Worm (Caenorhabditis elegans) whole organism, L3 larva: ENCODE measurements around the gene Y62E10A.3.

Source experiments
- R02D3.7 ChIP-seq: fragments of 150-350 bp; optimal IDR thresholded peaks from 2 replicates; lab custom pipeline; 2014; ENCODE audit warnings: missing biosample characterization, missing genetic modification characterization
- ZK546.5 ChIP-seq: sonication (generic microtip); optimal IDR thresholded peaks from 2 replicates; lab custom pipeline; 2017; ENCODE audit warnings: missing biosample characterization, missing genetic modification characterization
- aly-2 ChIP-seq: fragments of 150-350 bp; optimal IDR thresholded peaks from 2 replicates; lab custom pipeline; 2014; ENCODE audit warnings: missing biosample characterization, missing genetic modification characterization
- ama-1 ChIP-seq: fragments of 150-350 bp; optimal IDR thresholded peaks from 2 replicates; lab custom pipeline; 2018
- ceh-16 ChIP-seq: sonication (generic microtip); optimal IDR thresholded peaks from 2 replicates; lab custom pipeline; 2017; ENCODE audit warnings: missing biosample characterization, missing genetic modification characterization
- ceh-28 ChIP-seq: fragments of 150-350 bp; optimal IDR thresholded peaks from 2 replicates; lab custom pipeline; 2014; ENCODE audit warnings: missing biosample characterization, missing genetic modification reagents, missing genetic modification characterization
- ceh-9 ChIP-seq: sonication (generic microtip); optimal IDR thresholded peaks from 2 replicates; lab custom pipeline; 2018; ENCODE audit warnings: missing biosample characterization, missing genetic modification characterization
- daf-12 ChIP-seq: fragments of 150-350 bp; optimal IDR thresholded peaks from 2 replicates; lab custom pipeline; 2014; ENCODE audit warnings: missing biosample characterization, missing genetic modification reagents, missing genetic modification characterization
- egl-27 ChIP-seq: sonication (generic microtip); optimal IDR thresholded peaks from 4 replicates; lab custom pipeline; 2017; ENCODE audit warnings: missing biosample characterization, missing genetic modification reagents, missing genetic modification characterization
- elt-1 ChIP-seq: fragments of 150-350 bp; optimal IDR thresholded peaks from 2 replicates; lab custom pipeline; 2014; ENCODE audit warnings: missing biosample characterization, missing genetic modification characterization
- elt-2 ChIP-seq: sonication (generic microtip); optimal IDR thresholded peaks from 2 replicates; lab custom pipeline; 2016; ENCODE audit warnings: missing genetic modification reagents, mild to moderate bottlenecking, missing genetic modification characterization, missing compliant biosample characterization
- elt-3 ChIP-seq, 3 experiments: fragments of 150-350 bp in 1 of 3; sonication (generic microtip) in 2 of 3; optimal IDR thresholded peaks; 2 replicates in 2 of 3; 4 replicates in 1 of 3; lab custom pipeline; 2014 to 2017; ENCODE audit warnings: missing biosample characterization in 3 of 3, missing genetic modification characterization in 3 of 3
- eor-1 ChIP-seq, 2 experiments: fragments of 150-350 bp; optimal IDR thresholded peaks; 2 replicates each; lab custom pipeline; 2014 to 2018; ENCODE audit warnings: missing biosample characterization in 2 of 2, missing genetic modification characterization in 2 of 2
- fkh-10 ChIP-seq: sonication (generic microtip); optimal IDR thresholded peaks from 2 replicates; lab custom pipeline; 2017; ENCODE audit warnings: missing biosample characterization, missing genetic modification reagents, missing genetic modification characterization
- fkh-2 ChIP-seq: fragments of 150-350 bp; optimal IDR thresholded peaks from 2 replicates; lab custom pipeline; 2014; ENCODE audit warnings: missing biosample characterization, missing genetic modification reagents, missing genetic modification characterization
- fos-1 ChIP-seq: fragments of 150-350 bp; optimal IDR thresholded peaks from 2 replicates; lab custom pipeline; 2014; ENCODE audit warnings: missing biosample characterization, missing genetic modification characterization
- hmg-11 ChIP-seq: sonication (generic microtip); optimal IDR thresholded peaks from 2 replicates; lab custom pipeline; 2016; ENCODE audit warnings: missing genetic modification characterization, missing compliant biosample characterization
- jun-1 ChIP-seq: fragments of 150-350 bp; optimal IDR thresholded peaks from 2 replicates; lab custom pipeline; 2014; ENCODE audit warnings: missing biosample characterization, missing genetic modification reagents, missing genetic modification characterization
- lin-15B ChIP-seq: fragments of 150-350 bp; optimal IDR thresholded peaks from 2 replicates; lab custom pipeline; 2014; ENCODE audit warnings: missing biosample characterization, missing genetic modification characterization
- lin-39 ChIP-seq: fragments of 150-350 bp; optimal IDR thresholded peaks from 2 replicates; lab custom pipeline; 2018; ENCODE audit warnings: missing biosample characterization, missing genetic modification reagents, missing genetic modification characterization
- lsy-12 ChIP-seq: sonication (generic microtip); optimal IDR thresholded peaks from 2 replicates; lab custom pipeline; 2016; ENCODE audit warnings: mild to moderate bottlenecking, missing genetic modification characterization, missing compliant biosample characterization
- mdl-1 ChIP-seq: fragments of 150-350 bp; optimal IDR thresholded peaks from 2 replicates; lab custom pipeline; 2014; ENCODE audit warnings: missing biosample characterization, missing genetic modification characterization
- mml-1 ChIP-seq: fragments of 150-350 bp; sonication (generic microtip); optimal IDR thresholded peaks from 3 replicates; lab custom pipeline; 2014; ENCODE audit warnings: missing biosample characterization, missing genetic modification characterization
- nfya-1 ChIP-seq: sonication (generic microtip); optimal IDR thresholded peaks from 2 replicates; lab custom pipeline; 2017; ENCODE audit warnings: missing genetic modification characterization, mild to moderate bottlenecking, missing compliant biosample characterization, antibody characterized with exemption, moderate library complexity; ENCODE audit not compliant: insufficient read depth
- nhr-11 ChIP-seq: fragments of 150-350 bp; optimal IDR thresholded peaks from 2 replicates; lab custom pipeline; 2014; ENCODE audit warnings: missing biosample characterization, missing genetic modification characterization
- nhr-23 ChIP-seq: fragments of 150-350 bp; optimal IDR thresholded peaks from 2 replicates; lab custom pipeline; 2014; ENCODE audit warnings: missing biosample characterization, missing genetic modification reagents, missing genetic modification characterization
- nhr-25 ChIP-seq: sonication (generic microtip); optimal IDR thresholded peaks from 2 replicates; lab custom pipeline; 2017; ENCODE audit warnings: missing biosample characterization, missing genetic modification characterization
- nhr-28 ChIP-seq: fragments of 150-350 bp; optimal IDR thresholded peaks from 2 replicates; lab custom pipeline; 2014; ENCODE audit warnings: missing biosample characterization, missing genetic modification characterization
- nhr-43 ChIP-seq: sonication (generic microtip); optimal IDR thresholded peaks from 2 replicates; lab custom pipeline; 2016; ENCODE audit warnings: mild to moderate bottlenecking, missing genetic modification characterization, missing compliant biosample characterization; ENCODE audit not compliant: poor library complexity, severe bottlenecking
- nhr-67 ChIP-seq: fragments of 150-350 bp; optimal IDR thresholded peaks from 2 replicates; lab custom pipeline; 2014; ENCODE audit warnings: missing biosample characterization, missing genetic modification characterization
- nhr-76 ChIP-seq: fragments of 150-350 bp; sonication (generic microtip); optimal IDR thresholded peaks from 5 replicates; lab custom pipeline; 2014; ENCODE audit warnings: missing biosample characterization, missing genetic modification characterization
- nhr-77 ChIP-seq: fragments of 150-350 bp; optimal IDR thresholded peaks from 2 replicates; lab custom pipeline; 2014; ENCODE audit warnings: missing biosample characterization, missing genetic modification characterization
- pha-4 ChIP-seq: fragments of 150-350 bp; optimal IDR thresholded peaks from 2 replicates; lab custom pipeline; 2014; ENCODE audit warnings: missing biosample characterization, missing genetic modification reagents, missing genetic modification characterization
- pqm-1 ChIP-seq: fragments of 150-350 bp; optimal IDR thresholded peaks from 2 replicates; lab custom pipeline; 2017; ENCODE audit warnings: missing biosample characterization, missing genetic modification characterization, inconsistent platforms
- sea-2 ChIP-seq: fragments of 150-350 bp; sonication (generic microtip); optimal IDR thresholded peaks from 4 replicates; lab custom pipeline; 2014; ENCODE audit warnings: missing biosample characterization, missing genetic modification reagents, missing genetic modification characterization
- skn-1 ChIP-seq: fragments of 150-350 bp; optimal IDR thresholded peaks from 2 replicates; lab custom pipeline; 2014; ENCODE audit warnings: missing biosample characterization, missing genetic modification characterization
- snpc-4 ChIP-seq: fragments of 150-350 bp; optimal IDR thresholded peaks from 2 replicates; lab custom pipeline; 2014; ENCODE audit warnings: missing biosample characterization, missing genetic modification characterization
- tbx-2 ChIP-seq: sonication (generic microtip); optimal IDR thresholded peaks from 2 replicates; lab custom pipeline; 2016; ENCODE audit warnings: mild to moderate bottlenecking, missing genetic modification characterization, missing compliant biosample characterization
- unc-39 ChIP-seq: sonication (generic microtip); optimal IDR thresholded peaks from 4 replicates; lab custom pipeline; 2017; ENCODE audit warnings: missing biosample characterization, missing genetic modification characterization
- zag-1 ChIP-seq: fragments of 150-350 bp; optimal IDR thresholded peaks from 2 replicates; lab custom pipeline; 2014; ENCODE audit warnings: missing biosample characterization, missing genetic modification characterization
- ztf-11 ChIP-seq: fragments of 150-350 bp; optimal IDR thresholded peaks from 2 replicates; lab custom pipeline; 2014; ENCODE audit warnings: missing biosample characterization, missing genetic modification characterization
- ztf-4 ChIP-seq: fragments of 150-350 bp; optimal IDR thresholded peaks from 2 replicates; lab custom pipeline; 2014; ENCODE audit warnings: missing biosample characterization, missing genetic modification characterization

Y62E10A.3 gene

DNA sequence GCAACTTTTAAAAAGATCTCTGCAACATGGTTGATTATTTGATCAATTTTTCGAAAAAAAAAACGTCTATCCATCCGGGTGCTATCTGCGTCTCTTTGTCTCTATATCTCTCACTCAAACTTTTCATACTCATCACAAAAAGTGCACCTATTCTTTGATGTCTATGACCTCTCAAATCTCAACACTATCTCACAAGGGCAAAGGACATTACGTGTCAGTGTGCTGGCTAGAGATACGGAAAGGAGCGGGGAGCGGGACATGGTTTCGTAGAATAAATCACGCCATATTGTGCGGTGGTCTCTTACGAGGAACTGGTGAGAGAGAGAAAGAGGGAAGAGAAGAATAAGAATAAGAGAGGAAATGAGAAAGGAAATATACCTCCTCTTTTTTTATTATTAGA, 37.6 kb downstream of the Y62E10A.3 start (continued):
- TF ChIP-seq sea-2 (GFP tag; lab: Kevin White, UChicago) (no peak), ZK546.5 (tag; lab: Kevin White, UChicago) (no peak), elt-1 (tag; lab: Kevin White, UChicago) (no peak), mml-1 (no peak), nfya-1 (tag; lab: Kevin White, UChicago) (peak; percentile 81)

DNA sequence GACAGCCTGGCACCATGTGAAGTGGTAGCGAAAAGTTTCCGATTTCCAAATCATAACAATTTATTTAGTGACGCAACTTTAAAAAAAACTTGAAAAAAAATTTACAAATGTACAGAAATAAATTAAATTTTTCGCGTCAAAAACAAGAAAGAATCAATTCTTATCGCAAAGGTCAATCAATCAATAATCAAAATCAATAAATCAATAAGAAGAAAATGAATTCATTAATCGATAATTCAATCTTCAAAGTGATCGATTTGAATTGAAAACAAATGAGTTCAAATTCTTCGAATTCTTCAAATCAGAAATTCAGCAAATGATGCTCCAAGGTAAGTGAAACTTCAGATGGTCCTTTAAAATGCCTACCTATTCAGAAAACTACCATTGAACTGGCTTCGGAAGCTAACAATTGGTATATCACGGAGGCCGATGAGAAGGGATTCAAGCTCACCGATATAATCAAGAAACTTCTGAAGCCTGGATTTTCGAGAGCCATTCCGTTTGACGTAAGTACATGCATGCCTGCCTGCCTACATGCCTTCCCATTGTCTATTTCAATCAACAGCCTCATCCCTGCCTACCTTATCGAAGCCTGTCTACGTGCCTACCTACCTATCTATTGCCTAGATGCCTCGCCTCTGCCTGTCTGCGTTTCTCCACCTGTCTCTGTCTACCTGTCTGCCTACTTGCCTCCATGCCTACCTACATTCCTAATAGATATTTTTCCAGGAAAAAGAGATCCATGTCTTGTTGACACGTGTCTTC, 40.0 kb downstream of the Y62E10A.3 start:
- TF ChIP-seq ama-1 (no peak), hmg-11 (tag; lab: Kevin White, UChicago) (no peak), ZK546.5 (tag; lab: Kevin White, UChicago) (no peak), nhr-67 (tag; lab: Kevin White, UChicago) (no peak), lsy-12 (tag; lab: Kevin White, UChicago) (no peak), ceh-28 (peak; percentile 91)

DNA sequence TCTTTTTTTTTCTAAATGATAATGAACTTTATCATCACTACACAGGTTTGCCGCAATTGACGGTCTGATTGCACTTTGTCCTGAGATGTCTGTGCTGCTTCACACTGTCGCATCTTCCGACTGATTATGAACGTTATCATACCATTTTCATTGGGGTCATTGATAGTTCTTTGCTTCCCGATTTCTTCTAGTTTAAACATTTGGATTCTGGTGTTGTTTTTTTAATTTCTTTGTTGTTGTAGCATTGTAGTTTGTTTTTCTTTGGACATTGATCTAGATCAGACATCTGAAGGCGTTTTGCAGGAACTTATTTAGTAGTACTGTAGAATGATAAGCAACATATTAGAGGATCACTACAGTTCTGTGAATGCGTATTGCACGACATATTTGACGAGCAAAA, 41.3 kb downstream of the Y62E10A.3 start:
- TF ChIP-seq jun-1 (tag; lab: Kevin White, UChicago) (peak; percentile 71), elt-3 (tag; optimal IDR thresholded peaks at IDR 0.05; lab: Kevin White, UChicago) (peak; percentile 36 to 77 (median 50)), pqm-1 (tag; lab: Kevin White, UChicago) (peak; percentile 98), ceh-28 (peak; percentile 61), nhr-11 (peak; percentile 13), nhr-43 (peak; percentile 83), eor-1 (tag; optimal IDR thresholded peaks at IDR 0.05; lab: Kevin White, UChicago) (no peak), lsy-12 (tag; lab: Kevin White, UChicago) (peak; percentile 27), fos-1 (tag; lab: Kevin White, UChicago) (peak; percentile 57), aly-2 (tag; lab: Kevin White, UChicago) (no peak), ztf-11 (tag; lab: Kevin White, UChicago) (no peak), pha-4 (tag; lab: Kevin White, UChicago) (peak; percentile 68), nhr-23 (peak; percentile 72), skn-1 (tag; lab: Kevin White, UChicago) (peak; percentile 33), nfya-1 (tag; lab: Kevin White, UChicago) (peak; percentile 14), elt-2 (peak; percentile 98), nhr-76 (tag; lab: Kevin White, UChicago) (peak; percentile 86), fkh-2 (tag; lab: Kevin White, UChicago) (no peak), zag-1 (tag; lab: Kevin White, UChicago) (no peak), R02D3.7 (tag; lab: Kevin White, UChicago) (peak; percentile 20), nhr-25 (tag; lab: Kevin White, UChicago) (peak; percentile 20)

ce11 chrIV:13315344-13315743, 44.7 kb downstream of the Y62E10A.3 start, which contains the start of gene fat-1:
Gene fat-1 (plus strand): TSS chrIV:13315644.
- no peak for TF ChIP-seq nhr-23
- no peak for TF ChIP-seq elt-1 (tag; lab: Kevin White, UChicago)
- TF ChIP-seq elt-3 (tag; optimal IDR thresholded peaks at IDR 0.05; lab: Kevin White, UChicago) = no peak
- TF ChIP-seq daf-12 = no peak
- TF ChIP-seq unc-39 = no peak
- TF ChIP-seq ZK546.5 (tag; lab: Kevin White, UChicago) = no peak

DNA sequence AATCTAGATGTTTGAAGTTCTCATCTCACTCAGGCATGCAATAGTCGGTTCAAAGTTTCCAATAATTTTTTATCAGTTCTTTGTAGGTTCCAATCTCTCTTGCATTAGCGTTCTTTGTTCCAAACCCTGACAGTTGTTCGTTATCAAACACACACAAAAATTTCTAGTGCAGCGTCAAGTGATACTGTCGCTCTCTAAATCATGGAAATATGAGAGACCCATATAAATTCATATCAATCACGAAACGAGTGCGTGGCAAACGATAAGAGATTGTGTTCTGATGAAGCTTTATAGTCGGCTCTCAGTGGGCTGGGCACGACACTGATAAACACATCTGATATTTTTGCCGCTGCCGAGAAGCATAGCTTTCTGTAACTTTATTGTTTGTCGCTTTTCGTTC, 45.9 kb downstream of the Y62E10A.3 start:
- TF ChIP-seq elt-3 (tag; optimal IDR thresholded peaks at IDR 0.05; lab: Kevin White, UChicago) = peak in 1 of 3 experiments; percentile 46
- TF ChIP-seq eor-1 (tag; optimal IDR thresholded peaks at IDR 0.05; lab: Kevin White, UChicago) = no peak
- TF ChIP-seq ceh-16 = no peak
- TF ChIP-seq egl-27 (tag; lab: Kevin White, UChicago) = no peak
- TF ChIP-seq tbx-2 (tag; lab: Kevin White, UChicago) = no peak
- no peak for TF ChIP-seq ztf-4 (tag; lab: Kevin White, UChicago)
- TF ChIP-seq snpc-4 = no peak
- peak; percentile 82 for TF ChIP-seq jun-1 (tag; lab: Kevin White, UChicago)
- TF ChIP-seq nhr-67 (tag; lab: Kevin White, UChicago) = no peak
- no peak for TF ChIP-seq zag-1 (tag; lab: Kevin White, UChicago)
- no peak for TF ChIP-seq nhr-23
- no peak for TF ChIP-seq lin-15B (tag; lab: Kevin White, UChicago)
- TF ChIP-seq pha-4 (tag; lab: Kevin White, UChicago) = no peak
- no peak for TF ChIP-seq nhr-28 (tag; lab: Kevin White, UChicago)
- TF ChIP-seq fos-1 (tag; lab: Kevin White, UChicago) = no peak
- no peak for TF ChIP-seq ztf-11 (tag; lab: Kevin White, UChicago)
- TF ChIP-seq skn-1 (tag; lab: Kevin White, UChicago) = no peak
- TF ChIP-seq nhr-76 (tag; lab: Kevin White, UChicago) = no peak
- TF ChIP-seq daf-12 = no peak
- no peak for TF ChIP-seq aly-2 (tag; lab: Kevin White, UChicago)
- TF ChIP-seq nhr-77 (tag; lab: Kevin White, UChicago) = no peak
- TF ChIP-seq ceh-9 (tag; lab: Kevin White, UChicago) = no peak
- no peak for TF ChIP-seq lin-39 (tag; lab: Kevin White, UChicago)
- no peak for TF ChIP-seq nfya-1 (tag; lab: Kevin White, UChicago)
- no peak for TF ChIP-seq fkh-10 (GFP tag; lab: Kevin White, UChicago)
- peak; percentile 3 for TF ChIP-seq mdl-1 (tag; lab: Kevin White, UChicago)
- peak; percentile 15 for TF ChIP-seq hmg-11 (tag; lab: Kevin White, UChicago)
- TF ChIP-seq sea-2 (GFP tag; lab: Kevin White, UChicago) = no peak
- TF ChIP-seq elt-1 (tag; lab: Kevin White, UChicago) = no peak
